Fruit fly (Drosophila melanogaster) whole organism, embryonic: Measurements from ENCODE around the gene Nepl18.

ENCODE experiments used
- B-H2 ChIP-seq: fragments of 200-800 bp; sonication (Bioruptor generic); optimal IDR thresholded peaks from 2 replicates; lab custom pipeline; 2018; ENCODE audit warnings: missing biosample characterization, mild to moderate bottlenecking, missing genetic modification characterization
- CG12659 ChIP-seq: fragments of 200-800 bp; sonication (Bioruptor generic); optimal IDR thresholded peaks from 3 replicates; lab custom pipeline; 2017; ENCODE audit warnings: mild to moderate bottlenecking, missing biosample characterization, missing genetic modification reagents, missing genetic modification characterization
- CG12769 ChIP-seq: fragments of 200-800 bp; sonication (Bioruptor generic); optimal IDR thresholded peaks from 2 replicates; lab custom pipeline; 2019; ENCODE audit warnings: missing biosample characterization, mild to moderate bottlenecking, missing genetic modification characterization, moderate library complexity
- CG14710 ChIP-seq: fragments of 200-800 bp; sonication (Bioruptor generic); optimal IDR thresholded peaks from 3 replicates; lab custom pipeline; 2019; ENCODE audit warnings: missing biosample characterization, mild to moderate bottlenecking, missing genetic modification characterization, moderate library complexity
- CG15601 ChIP-seq: fragments of 200-800 bp; sonication (Bioruptor generic); optimal IDR thresholded peaks from 3 replicates; lab custom pipeline; 2019; ENCODE audit warnings: missing biosample characterization, mild to moderate bottlenecking, missing genetic modification characterization, moderate library complexity
- CG16779 ChIP-seq: fragments of 200-800 bp; sonication (Bioruptor generic); IDR thresholded peaks from 2 replicates; pipeline ENCODE4 v1.3.6; 2022; ENCODE audit warnings: missing biosample characterization, missing genetic modification characterization
- CG17361 ChIP-seq: fragments of 200-800 bp; sonication (Bioruptor generic); IDR thresholded peaks from 3 replicates; pipeline ENCODE4 v1.3.6; 2022; ENCODE audit warnings: missing biosample characterization, missing genetic modification characterization
- CG1832 ChIP-seq: fragments of 200-800 bp; sonication (Bioruptor generic); optimal IDR thresholded peaks from 2 replicates; lab custom pipeline; 2017; ENCODE audit warnings: missing biosample characterization, mild to moderate bottlenecking, missing genetic modification characterization, inconsistent platforms
- CG18599 ChIP-seq: fragments of 200-800 bp; sonication (Bioruptor generic); optimal IDR thresholded peaks from 3 replicates; lab custom pipeline; 2017; ENCODE audit warnings: missing biosample characterization, missing genetic modification characterization, mild to moderate bottlenecking, moderate library complexity, missing genetic modification reagents
- CG2120 ChIP-seq: fragments of 200-800 bp; sonication (Bioruptor generic); optimal IDR thresholded peaks from 3 replicates; lab custom pipeline; 2016; ENCODE audit warnings: missing biosample characterization, missing genetic modification characterization
- CG2129 ChIP-seq: fragments of 200-800 bp; sonication (Bioruptor generic); IDR thresholded peaks from 2 replicates; pipeline ENCODE4 v1.3.6; 2022; ENCODE audit warnings: missing biosample characterization, missing genetic modification characterization; ENCODE audit not compliant: partially characterized antibody
- CG3163 ChIP-seq: fragments of 200-800 bp; sonication (Bioruptor generic); optimal IDR thresholded peaks from 3 replicates; lab custom pipeline; 2016; ENCODE audit warnings: missing biosample characterization, missing genetic modification characterization
- CG7271 ChIP-seq: fragments of 200-800 bp; sonication (Bioruptor generic); optimal IDR thresholded peaks from 2 replicates; lab custom pipeline; 2018; ENCODE audit warnings: missing biosample characterization, mild to moderate bottlenecking, missing genetic modification characterization, moderate library complexity
- CG8388 ChIP-seq: fragments of 200-800 bp; sonication (Bioruptor generic); optimal IDR thresholded peaks from 2 replicates; lab custom pipeline; 2019; ENCODE audit warnings: missing biosample characterization, mild to moderate bottlenecking, missing genetic modification characterization, moderate library complexity
- CG9437 ChIP-seq: fragments of 200-800 bp; sonication (Bioruptor generic); optimal IDR thresholded peaks from 2 replicates; lab custom pipeline; 2018; ENCODE audit warnings: missing biosample characterization, mild to moderate bottlenecking, missing genetic modification characterization
- D ChIP-seq, 2 experiments: fragments of 200-800 bp in 1 of 2; fragments of >200 bp in 1 of 2; sonication (Bioruptor generic) in 1 of 2; optimal IDR thresholded peaks; 2 replicates in 1 of 2; 3 replicates in 1 of 2; lab custom pipeline; 2017; ENCODE audit warnings: mild to moderate bottlenecking in 1 of 2, missing biosample characterization in 1 of 2, missing genetic modification characterization in 1 of 2, missing genetic modification reagents in 1 of 2
- Dip3 ChIP-seq: fragments of 200-800 bp; sonication (Bioruptor generic); optimal IDR thresholded peaks from 3 replicates; lab custom pipeline; 2016; ENCODE audit warnings: missing biosample characterization, missing genetic modification characterization
- Dll ChIP-seq: fragments of 200-800 bp; sonication (Bioruptor generic); IDR thresholded peaks from 4 replicates; pipeline ENCODE4 v1.3.6; 2022; ENCODE audit warnings: missing biosample characterization, missing genetic modification characterization; ENCODE audit not compliant: partially characterized antibody
- Dp ChIP-seq: fragments of 200-800 bp; sonication (Bioruptor generic); optimal IDR thresholded peaks from 2 replicates; lab custom pipeline; 2018; ENCODE audit warnings: missing biosample characterization, mild to moderate bottlenecking, missing genetic modification characterization, moderate library complexity
- Elba2 ChIP-seq: fragments of 200-800 bp; sonication (Bioruptor generic); optimal IDR thresholded peaks from 3 replicates; lab custom pipeline; 2016; ENCODE audit warnings: missing biosample characterization, missing genetic modification characterization
- Oli ChIP-seq: fragments of 200-800 bp; sonication (Bioruptor generic); optimal IDR thresholded peaks from 2 replicates; lab custom pipeline; 2018; ENCODE audit warnings: missing biosample characterization, mild to moderate bottlenecking, missing genetic modification characterization, moderate library complexity
- Xbp1 ChIP-seq: fragments of 200-800 bp; sonication (Bioruptor generic); optimal IDR thresholded peaks from 3 replicates; lab custom pipeline; 2016; ENCODE audit warnings: missing biosample characterization, mild to moderate bottlenecking, missing genetic modification characterization
- ab ChIP-seq: fragments of 200-800 bp; sonication (Bioruptor generic); optimal IDR thresholded peaks from 2 replicates; lab custom pipeline; 2016; ENCODE audit warnings: missing biosample characterization, missing genetic modification characterization
- abd-A ChIP-seq: fragments of 200-800 bp; sonication (Bioruptor generic); optimal IDR thresholded peaks from 3 replicates; lab custom pipeline; 2019; ENCODE audit warnings: missing biosample characterization, mild to moderate bottlenecking, missing genetic modification characterization, moderate library complexity
- ase ChIP-seq: fragments of 200-800 bp; sonication (Bioruptor generic); IDR thresholded peaks from 3 replicates; pipeline ENCODE4 v1.3.6; 2022; ENCODE audit warnings: missing biosample characterization, missing genetic modification characterization
- chn ChIP-seq: fragments of 200-800 bp; sonication (Bioruptor generic); optimal IDR thresholded peaks from 2 replicates; lab custom pipeline; 2016; ENCODE audit warnings: missing biosample characterization, missing genetic modification characterization
- corto ChIP-seq: fragments of 200-800 bp; sonication (Bioruptor generic); optimal IDR thresholded peaks from 2 replicates; lab custom pipeline; 2016; ENCODE audit warnings: missing biosample characterization, mild to moderate bottlenecking, missing genetic modification characterization, moderate library complexity
- croc ChIP-seq: fragments of 200-800 bp; sonication (Bioruptor generic); conservative IDR thresholded peaks from 3 replicates; pipeline ENCODE4 v1.3.6; 2022; ENCODE audit warnings: missing biosample characterization, missing genetic modification characterization
- crp ChIP-seq, 2 experiments: fragments of 200-800 bp; sonication (Bioruptor generic); optimal IDR thresholded peaks; 2 replicates in 1 of 2; 3 replicates in 1 of 2; lab custom pipeline; 2017; ENCODE audit warnings: missing biosample characterization in 2 of 2, missing genetic modification characterization in 2 of 2, mild to moderate bottlenecking in 1 of 2, moderate library complexity in 1 of 2
- dan ChIP-seq: fragments of 200-800 bp; sonication (Bioruptor generic); IDR thresholded peaks from 2 replicates; pipeline ENCODE4 v1.3.6; 2022; ENCODE audit warnings: missing biosample characterization, missing genetic modification characterization
- emc ChIP-seq: fragments of 200-800 bp; sonication (Bioruptor generic); optimal IDR thresholded peaks from 2 replicates; lab custom pipeline; 2016; ENCODE audit warnings: missing biosample characterization, missing genetic modification characterization
- en ChIP-seq: fragments of 200-800 bp; sonication (Bioruptor generic); optimal IDR thresholded peaks from 2 replicates; lab custom pipeline; 2016; ENCODE audit warnings: missing biosample characterization, missing genetic modification characterization
- hth ChIP-seq: fragments of >200 bp; optimal IDR thresholded peaks from 2 replicates; lab custom pipeline; 2017; ENCODE audit warnings: inconsistent platforms
- lab ChIP-seq: fragments of 200-800 bp; sonication (Bioruptor generic); optimal IDR thresholded peaks from 3 replicates; lab custom pipeline; 2017; ENCODE audit warnings: missing biosample characterization, missing genetic modification characterization, mild to moderate bottlenecking, moderate library complexity, missing genetic modification reagents
- lmd ChIP-seq: fragments of 200-800 bp; sonication (Bioruptor generic); IDR thresholded peaks from 2 replicates; pipeline ENCODE4 v1.3.6; 2022; ENCODE audit warnings: missing biosample characterization, missing genetic modification characterization
- lola ChIP-seq, 3 experiments: fragments of >200 bp in 2 of 3; fragments of 200-800 bp in 1 of 3; sonication (Bioruptor generic) in 1 of 3; optimal IDR thresholded peaks; 2 replicates each; lab custom pipeline; 2017 to 2019; ENCODE audit warnings: missing biosample characterization in 3 of 3, missing genetic modification characterization in 3 of 3, mild to moderate bottlenecking in 1 of 3, moderate library complexity in 1 of 3
- odd ChIP-seq: fragments of 200-800 bp; sonication (Bioruptor generic); optimal IDR thresholded peaks from 2 replicates; lab custom pipeline; 2017; ENCODE audit warnings: missing biosample characterization, mild to moderate bottlenecking, missing genetic modification characterization
- repo ChIP-seq: fragments of 200-800 bp; sonication (Bioruptor generic); optimal IDR thresholded peaks from 2 replicates; lab custom pipeline; 2016; ENCODE audit warnings: missing biosample characterization, missing genetic modification characterization
- scrt ChIP-seq: fragments of 200-800 bp; sonication (Bioruptor generic); optimal IDR thresholded peaks from 2 replicates; lab custom pipeline; 2018; ENCODE audit warnings: missing biosample characterization, mild to moderate bottlenecking, missing genetic modification characterization, moderate library complexity
- sd ChIP-seq: fragments of 200-800 bp; sonication (Bioruptor generic); optimal IDR thresholded peaks from 3 replicates; lab custom pipeline; 2018; ENCODE audit warnings: missing biosample characterization, mild to moderate bottlenecking, missing genetic modification characterization, moderate library complexity
- slbo ChIP-seq: fragments of 200-800 bp; sonication (Bioruptor generic); IDR thresholded peaks from 2 replicates; pipeline ENCODE4 v1.3.6; 2022; ENCODE audit warnings: missing biosample characterization, missing genetic modification characterization
- so ChIP-seq: fragments of 200-800 bp; sonication (Bioruptor generic); IDR thresholded peaks from 3 replicates; pipeline ENCODE4 v1.3.6; 2022; ENCODE audit warnings: missing biosample characterization, missing genetic modification characterization
- tap ChIP-seq: fragments of 200-800 bp; optimal IDR thresholded peaks from 3 replicates; lab custom pipeline; 2019; ENCODE audit warnings: missing biosample characterization, mild to moderate bottlenecking, missing genetic modification characterization, moderate library complexity
- tgo ChIP-seq: fragments of 200-800 bp; sonication (Bioruptor generic); IDR thresholded peaks from 3 replicates; pipeline ENCODE4 v1.3.6; 2022; ENCODE audit warnings: missing biosample characterization, missing genetic modification characterization
- tin ChIP-seq: fragments of 200-800 bp; sonication (Bioruptor generic); optimal IDR thresholded peaks from 3 replicates; lab custom pipeline; 2016; ENCODE audit warnings: missing biosample characterization, missing genetic modification characterization
- unc-4 ChIP-seq: fragments of 200-800 bp; sonication (Bioruptor generic); IDR thresholded peaks from 2 replicates; pipeline ENCODE4 v1.3.6; 2022; ENCODE audit warnings: missing biosample characterization, missing genetic modification characterization; ENCODE audit not compliant: partially characterized antibody

The Nepl18 gene

DNA sequence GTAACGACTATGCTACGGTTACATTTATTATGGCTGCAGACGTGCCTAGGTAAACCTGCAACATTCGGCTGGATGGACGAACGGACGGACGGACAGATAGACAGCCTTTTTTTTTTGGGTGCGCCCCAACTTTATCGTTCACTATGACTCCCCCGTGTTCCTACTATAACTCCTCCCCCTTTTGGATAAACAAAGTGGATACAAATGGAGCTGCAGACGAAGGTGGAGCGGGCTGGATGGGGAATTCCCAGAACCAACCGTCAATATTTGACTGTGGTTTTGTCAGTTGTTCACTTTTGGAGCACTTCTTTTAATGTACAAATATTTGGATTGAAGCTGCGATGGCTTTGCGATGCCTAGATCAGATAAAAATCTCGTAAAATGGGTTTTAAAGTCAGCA, 19.3 kb upstream of the Nepl18 start (continued):
- no peak for TF ChIP-seq sd (tag; lab: Kevin White, UChicago)
- no peak for TF ChIP-seq croc (GFP tag; lab: Robert Waterston, UW)
- no peak for TF ChIP-seq CG7271
- no peak for TF ChIP-seq Dll (GFP tag; lab: Robert Waterston, UW)
- peak; percentile 5 for TF ChIP-seq CG14710 (tag; lab: Kevin White, UChicago)
- TF ChIP-seq chn (GFP tag; lab: Kevin White, UChicago): no peak
- TF ChIP-seq CG15601 (tag; lab: Kevin White, UChicago): peak; percentile 33

DNA sequence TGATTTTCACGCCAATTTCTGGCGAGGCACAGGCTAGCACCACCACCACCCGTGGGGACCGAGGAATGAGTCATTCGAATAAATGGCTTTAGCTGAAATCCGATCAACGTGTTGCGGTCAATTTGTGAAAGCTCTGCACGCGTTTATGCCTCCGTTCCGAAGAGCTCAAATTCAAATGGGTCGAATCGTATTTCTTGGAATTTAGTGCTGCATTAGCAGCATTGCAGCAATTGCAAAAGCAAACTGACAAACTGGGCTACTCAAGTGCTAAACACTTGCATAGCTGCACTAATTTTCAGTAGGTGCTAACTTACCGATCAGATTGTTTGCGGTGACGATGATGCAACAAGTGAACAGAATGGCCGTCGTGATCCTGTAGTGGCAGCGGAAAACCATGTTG, 18.6 kb upstream of the Nepl18 start:
- TF ChIP-seq crp (GFP tag; optimal IDR thresholded peaks at IDR 0.05; lab: Kevin White, UChicago) (no peak), CG2129 (GFP tag; lab: Robert Waterston, UW) (no peak), CG17361 (GFP tag; lab: Robert Waterston, UW) (no peak), B-H2 (GFP tag; lab: Kevin White, UChicago) (no peak), emc (GFP tag; lab: Kevin White, UChicago) (no peak), scrt (GFP tag; lab: Kevin White, UChicago) (no peak), lmd (GFP tag; lab: Robert Waterston, UW) (no peak), ab (GFP tag; lab: Kevin White, UChicago) (no peak), CG16779 (GFP tag; lab: Robert Waterston, UW) (no peak), CG12769 (no peak), CG1832 (GFP tag; lab: Kevin White, UChicago) (no peak), abd-A (tag; lab: Kevin White, UChicago) (no peak), Xbp1 (GFP tag; lab: Kevin White, UChicago) (no peak), Oli (tag; lab: Kevin White, UChicago) (no peak), hth (lab: Kevin White, UChicago) (no peak), corto (no peak), D (optimal IDR thresholded peaks at IDR 0.05; lab: Kevin White, UChicago) (no peak), D (GFP tag; optimal IDR thresholded peaks at IDR 0.05; lab: Kevin White, UChicago) (no peak), Dip3 (no peak), en (GFP tag; lab: Kevin White, UChicago) (no peak)

dm6 chr3R:28857287-28858024, 18.0 kb upstream of the Nepl18 start:
- TF ChIP-seq ase (GFP tag; lab: Robert Waterston, UW) (0 out of 3 replicates have a peak, but pooled peaks have one; percentile 22), CG3163 (GFP tag; lab: Kevin White, UChicago) (no peak), CG8388 (GFP tag; lab: Kevin White, UChicago) (peak; percentile 45), tin (GFP tag; lab: Kevin White, UChicago) (peak; percentile 15), repo (GFP tag; lab: Kevin White, UChicago) (no peak), Elba2 (no peak), lab (GFP tag; lab: Kevin White, UChicago) (peak; percentile 44), Dp (no peak), CG2120 (GFP tag; lab: Kevin White, UChicago) (peak; percentile 5), dan (GFP tag; lab: Robert Waterston, UW) (no peak), tap (tag; lab: Kevin White, UChicago) (peak; percentile 34), CG9437 (GFP tag; lab: Kevin White, UChicago) (peak; percentile 7), CG12659 (GFP tag; lab: Kevin White, UChicago) (peak; percentile 27), slbo (peak; percentile 39; the same call in 1 of the 2 replicates), lola (GFP tag; optimal IDR thresholded peaks at IDR 0.05; lab: Kevin White, UChicago) (peak in 1 of 3 experiments; percentile 40), tgo (GFP tag; lab: Robert Waterston, UW) (peak; percentile 33; the same call in 1 of the 3 replicates), unc-4 (GFP tag; lab: Robert Waterston, UW) (no peak), odd (peak; percentile 12), CG18599 (GFP tag; lab: Kevin White, UChicago) (peak; percentile 18), so (GFP tag; lab: Robert Waterston, UW) (peak; percentile 46; the same call in 1 of the 3 replicates)
